Worm (Caenorhabditis elegans) whole organism, L3 larva: ENCODE data around the gene tap-1.

Experiments used
- R02D3.7 ChIP-seq: fragments of 150-350 bp; optimal IDR thresholded peaks from 2 replicates; lab custom pipeline; 2014; ENCODE audit warnings: missing biosample characterization, missing genetic modification characterization
- ZK546.5 ChIP-seq: sonication (generic microtip); optimal IDR thresholded peaks from 2 replicates; lab custom pipeline; 2017; ENCODE audit warnings: missing biosample characterization, missing genetic modification characterization
- aly-2 ChIP-seq: fragments of 150-350 bp; optimal IDR thresholded peaks from 2 replicates; lab custom pipeline; 2014; ENCODE audit warnings: missing biosample characterization, missing genetic modification characterization
- ama-1 ChIP-seq: fragments of 150-350 bp; optimal IDR thresholded peaks from 2 replicates; lab custom pipeline; 2018
- ceh-16 ChIP-seq: sonication (generic microtip); optimal IDR thresholded peaks from 2 replicates; lab custom pipeline; 2017; ENCODE audit warnings: missing biosample characterization, missing genetic modification characterization
- ceh-28 ChIP-seq: fragments of 150-350 bp; optimal IDR thresholded peaks from 2 replicates; lab custom pipeline; 2014; ENCODE audit warnings: missing biosample characterization, missing genetic modification reagents, missing genetic modification characterization
- ceh-82 ChIP-seq: fragments of 150-350 bp; optimal IDR thresholded peaks from 2 replicates; lab custom pipeline; 2014; ENCODE audit warnings: missing biosample characterization, missing genetic modification characterization
- ceh-9 ChIP-seq: sonication (generic microtip); optimal IDR thresholded peaks from 2 replicates; lab custom pipeline; 2018; ENCODE audit warnings: missing biosample characterization, missing genetic modification characterization
- daf-12 ChIP-seq: fragments of 150-350 bp; optimal IDR thresholded peaks from 2 replicates; lab custom pipeline; 2014; ENCODE audit warnings: missing biosample characterization, missing genetic modification reagents, missing genetic modification characterization
- egl-27 ChIP-seq: sonication (generic microtip); optimal IDR thresholded peaks from 4 replicates; lab custom pipeline; 2017; ENCODE audit warnings: missing biosample characterization, missing genetic modification reagents, missing genetic modification characterization
- egl-5 ChIP-seq: fragments of 150-350 bp; optimal IDR thresholded peaks from 2 replicates; lab custom pipeline; 2017; ENCODE audit warnings: missing biosample characterization, missing genetic modification reagents, missing genetic modification characterization, inconsistent platforms
- elt-1 ChIP-seq: fragments of 150-350 bp; optimal IDR thresholded peaks from 2 replicates; lab custom pipeline; 2014; ENCODE audit warnings: missing biosample characterization, missing genetic modification characterization
- elt-2 ChIP-seq: sonication (generic microtip); optimal IDR thresholded peaks from 2 replicates; lab custom pipeline; 2016; ENCODE audit warnings: missing genetic modification reagents, mild to moderate bottlenecking, missing genetic modification characterization, missing compliant biosample characterization
- elt-3 ChIP-seq, 3 experiments: fragments of 150-350 bp in 1 of 3; sonication (generic microtip) in 2 of 3; optimal IDR thresholded peaks; 2 replicates in 2 of 3; 4 replicates in 1 of 3; lab custom pipeline; 2014 to 2017; ENCODE audit warnings: missing biosample characterization in 3 of 3, missing genetic modification characterization in 3 of 3
- eor-1 ChIP-seq, 2 experiments: fragments of 150-350 bp; optimal IDR thresholded peaks; 2 replicates each; lab custom pipeline; 2014 to 2018; ENCODE audit warnings: missing biosample characterization in 2 of 2, missing genetic modification characterization in 2 of 2
- fkh-10 ChIP-seq: sonication (generic microtip); optimal IDR thresholded peaks from 2 replicates; lab custom pipeline; 2017; ENCODE audit warnings: missing biosample characterization, missing genetic modification reagents, missing genetic modification characterization
- fkh-2 ChIP-seq: fragments of 150-350 bp; optimal IDR thresholded peaks from 2 replicates; lab custom pipeline; 2014; ENCODE audit warnings: missing biosample characterization, missing genetic modification reagents, missing genetic modification characterization
- fos-1 ChIP-seq: fragments of 150-350 bp; optimal IDR thresholded peaks from 2 replicates; lab custom pipeline; 2014; ENCODE audit warnings: missing biosample characterization, missing genetic modification characterization
- hmg-11 ChIP-seq: sonication (generic microtip); optimal IDR thresholded peaks from 2 replicates; lab custom pipeline; 2016; ENCODE audit warnings: missing genetic modification characterization, missing compliant biosample characterization
- jun-1 ChIP-seq: fragments of 150-350 bp; optimal IDR thresholded peaks from 2 replicates; lab custom pipeline; 2014; ENCODE audit warnings: missing biosample characterization, missing genetic modification reagents, missing genetic modification characterization
- lin-15B ChIP-seq: fragments of 150-350 bp; optimal IDR thresholded peaks from 2 replicates; lab custom pipeline; 2014; ENCODE audit warnings: missing biosample characterization, missing genetic modification characterization
- lin-39 ChIP-seq: fragments of 150-350 bp; optimal IDR thresholded peaks from 2 replicates; lab custom pipeline; 2018; ENCODE audit warnings: missing biosample characterization, missing genetic modification reagents, missing genetic modification characterization
- lsy-12 ChIP-seq: sonication (generic microtip); optimal IDR thresholded peaks from 2 replicates; lab custom pipeline; 2016; ENCODE audit warnings: mild to moderate bottlenecking, missing genetic modification characterization, missing compliant biosample characterization
- mdl-1 ChIP-seq: fragments of 150-350 bp; optimal IDR thresholded peaks from 2 replicates; lab custom pipeline; 2014; ENCODE audit warnings: missing biosample characterization, missing genetic modification characterization
- mml-1 ChIP-seq: fragments of 150-350 bp; sonication (generic microtip); optimal IDR thresholded peaks from 3 replicates; lab custom pipeline; 2014; ENCODE audit warnings: missing biosample characterization, missing genetic modification characterization
- nfya-1 ChIP-seq: sonication (generic microtip); optimal IDR thresholded peaks from 2 replicates; lab custom pipeline; 2017; ENCODE audit warnings: missing genetic modification characterization, mild to moderate bottlenecking, missing compliant biosample characterization, antibody characterized with exemption, moderate library complexity; ENCODE audit not compliant: insufficient read depth
- nhr-11 ChIP-seq: fragments of 150-350 bp; optimal IDR thresholded peaks from 2 replicates; lab custom pipeline; 2014; ENCODE audit warnings: missing biosample characterization, missing genetic modification characterization
- nhr-12 ChIP-seq: fragments of 150-350 bp; optimal IDR thresholded peaks from 2 replicates; lab custom pipeline; 2014; ENCODE audit warnings: missing biosample characterization, missing genetic modification characterization
- nhr-23 ChIP-seq: fragments of 150-350 bp; optimal IDR thresholded peaks from 2 replicates; lab custom pipeline; 2014; ENCODE audit warnings: missing biosample characterization, missing genetic modification reagents, missing genetic modification characterization
- nhr-237 ChIP-seq: fragments of 150-350 bp; optimal IDR thresholded peaks from 2 replicates; lab custom pipeline; 2014; ENCODE audit warnings: missing biosample characterization, missing genetic modification characterization
- nhr-25 ChIP-seq: sonication (generic microtip); optimal IDR thresholded peaks from 2 replicates; lab custom pipeline; 2017; ENCODE audit warnings: missing biosample characterization, missing genetic modification characterization
- nhr-28 ChIP-seq: fragments of 150-350 bp; optimal IDR thresholded peaks from 2 replicates; lab custom pipeline; 2014; ENCODE audit warnings: missing biosample characterization, missing genetic modification characterization
- nhr-43 ChIP-seq: sonication (generic microtip); optimal IDR thresholded peaks from 2 replicates; lab custom pipeline; 2016; ENCODE audit warnings: mild to moderate bottlenecking, missing genetic modification characterization, missing compliant biosample characterization; ENCODE audit not compliant: poor library complexity, severe bottlenecking
- nhr-67 ChIP-seq: fragments of 150-350 bp; optimal IDR thresholded peaks from 2 replicates; lab custom pipeline; 2014; ENCODE audit warnings: missing biosample characterization, missing genetic modification characterization
- nhr-76 ChIP-seq: fragments of 150-350 bp; sonication (generic microtip); optimal IDR thresholded peaks from 5 replicates; lab custom pipeline; 2014; ENCODE audit warnings: missing biosample characterization, missing genetic modification characterization
- nhr-77 ChIP-seq: fragments of 150-350 bp; optimal IDR thresholded peaks from 2 replicates; lab custom pipeline; 2014; ENCODE audit warnings: missing biosample characterization, missing genetic modification characterization
- pha-4 ChIP-seq: fragments of 150-350 bp; optimal IDR thresholded peaks from 2 replicates; lab custom pipeline; 2014; ENCODE audit warnings: missing biosample characterization, missing genetic modification reagents, missing genetic modification characterization
- pqm-1 ChIP-seq: fragments of 150-350 bp; optimal IDR thresholded peaks from 2 replicates; lab custom pipeline; 2017; ENCODE audit warnings: missing biosample characterization, missing genetic modification characterization, inconsistent platforms
- sea-2 ChIP-seq: fragments of 150-350 bp; sonication (generic microtip); optimal IDR thresholded peaks from 4 replicates; lab custom pipeline; 2014; ENCODE audit warnings: missing biosample characterization, missing genetic modification reagents, missing genetic modification characterization
- skn-1 ChIP-seq: fragments of 150-350 bp; optimal IDR thresholded peaks from 2 replicates; lab custom pipeline; 2014; ENCODE audit warnings: missing biosample characterization, missing genetic modification characterization
- snpc-4 ChIP-seq: fragments of 150-350 bp; optimal IDR thresholded peaks from 2 replicates; lab custom pipeline; 2014; ENCODE audit warnings: missing biosample characterization, missing genetic modification characterization
- tbx-2 ChIP-seq: sonication (generic microtip); optimal IDR thresholded peaks from 2 replicates; lab custom pipeline; 2016; ENCODE audit warnings: mild to moderate bottlenecking, missing genetic modification characterization, missing compliant biosample characterization
- unc-39 ChIP-seq: sonication (generic microtip); optimal IDR thresholded peaks from 4 replicates; lab custom pipeline; 2017; ENCODE audit warnings: missing biosample characterization, missing genetic modification characterization
- unc-62 ChIP-seq: fragments of 150-350 bp; sonication (generic microtip); optimal IDR thresholded peaks from 4 replicates; lab custom pipeline; 2014; ENCODE audit warnings: missing biosample characterization, missing genetic modification reagents, missing genetic modification characterization
- zag-1 ChIP-seq: fragments of 150-350 bp; optimal IDR thresholded peaks from 2 replicates; lab custom pipeline; 2014; ENCODE audit warnings: missing biosample characterization, missing genetic modification characterization
- ztf-11 ChIP-seq: fragments of 150-350 bp; optimal IDR thresholded peaks from 2 replicates; lab custom pipeline; 2014; ENCODE audit warnings: missing biosample characterization, missing genetic modification characterization
- ztf-4 ChIP-seq: fragments of 150-350 bp; optimal IDR thresholded peaks from 2 replicates; lab custom pipeline; 2014; ENCODE audit warnings: missing biosample characterization, missing genetic modification characterization

The tap-1 gene

DNA sequence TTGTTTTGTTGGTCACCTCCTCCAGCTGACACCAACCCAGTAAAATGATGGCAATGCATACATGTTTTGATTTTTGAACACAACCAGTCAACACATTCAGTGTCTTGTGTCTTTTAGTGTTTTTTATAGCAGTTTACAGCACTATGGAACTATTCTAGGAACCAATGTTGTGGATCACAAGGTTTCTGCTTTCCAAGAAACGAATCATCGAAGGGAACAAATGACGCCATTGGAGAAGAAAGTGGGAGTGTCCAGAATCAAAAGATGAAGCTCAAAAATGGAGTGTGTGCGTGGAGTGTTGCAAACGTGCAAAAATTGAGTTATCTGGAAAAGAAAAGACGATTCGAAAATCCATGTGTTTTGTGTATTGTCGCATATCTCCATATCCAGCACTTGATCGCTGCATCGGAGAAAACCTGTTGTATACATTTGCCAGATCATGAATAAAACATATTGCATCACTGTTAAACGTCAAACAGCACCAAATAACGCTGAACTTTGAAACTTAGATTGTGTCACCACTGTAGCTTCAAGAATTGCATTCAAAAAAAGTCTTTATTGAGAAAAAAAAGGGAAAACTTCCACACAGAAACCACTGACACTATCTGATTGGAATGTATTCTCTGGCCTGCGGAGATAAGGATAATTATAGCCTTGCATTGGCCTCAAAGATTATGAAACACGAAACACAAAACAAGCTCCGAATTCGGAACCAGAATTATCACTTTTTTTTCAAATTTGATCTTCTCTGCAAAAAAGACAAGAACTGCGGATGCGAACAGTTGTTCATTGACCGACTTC is 26.9 kb upstream of the tap-1 start:
- TF ChIP-seq snpc-4 (tag; lab: Kevin White, UChicago) (no peak), nhr-67 (tag; lab: Kevin White, UChicago) (no peak), nhr-28 (tag; lab: Kevin White, UChicago) (no peak), sea-2 (no peak), tbx-2 (tag; lab: Kevin White, UChicago) (no peak), fkh-10 (GFP tag; lab: Kevin White, UChicago) (peak; percentile 92), mdl-1 (tag; lab: Kevin White, UChicago) (no peak), elt-2 (tag; lab: Kevin White, UChicago) (peak; percentile 55), pha-4 (tag; lab: Kevin White, UChicago) (no peak), nhr-77 (tag; lab: Kevin White, UChicago) (no peak), nfya-1 (tag; lab: Kevin White, UChicago) (peak; percentile 63), eor-1 (tag; optimal IDR thresholded peaks at IDR 0.05; lab: Kevin White, UChicago) (no peak), nhr-25 (no peak), elt-3 (tag; optimal IDR thresholded peaks at IDR 0.05; lab: Kevin White, UChicago) (peak in 2 of 3 experiments; percentile 41 to 79), nhr-12 (tag; lab: Kevin White, UChicago) (no peak), aly-2 (no peak), ceh-28 (no peak), daf-12 (tag; lab: Kevin White, UChicago) (no peak), ztf-11 (no peak), nhr-237 (tag; lab: Kevin White, UChicago) (no peak), hmg-11 (tag; lab: Kevin White, UChicago) (no peak), nhr-11 (peak; percentile 93), ama-1 (lab: Kevin White, UChicago) (no peak), zag-1 (tag; lab: Kevin White, UChicago) (no peak), ZK546.5 (tag; lab: Kevin White, UChicago) (no peak), unc-62 (GFP tag; lab: Kevin White, UChicago) (no peak), egl-5 (tag; lab: Kevin White, UChicago) (no peak), ztf-4 (no peak), ceh-9 (tag; lab: Kevin White, UChicago) (no peak), fkh-2 (tag; lab: Kevin White, UChicago) (no peak), nhr-43 (peak; percentile 85), unc-39 (no peak), pqm-1 (peak; percentile 19), elt-1 (peak; percentile 70), lsy-12 (tag; lab: Kevin White, UChicago) (no peak), fos-1 (tag; lab: Kevin White, UChicago) (no peak), nhr-76 (tag; lab: Kevin White, UChicago) (no peak), jun-1 (tag; lab: Kevin White, UChicago) (peak; percentile 73), lin-39 (tag; lab: Kevin White, UChicago) (no peak), ceh-16 (tag; lab: Kevin White, UChicago) (no peak), ceh-82 (tag; lab: Kevin White, UChicago) (no peak), mml-1 (tag; lab: Kevin White, UChicago) (no peak), nhr-23 (peak; percentile 6), skn-1 (tag; lab: Kevin White, UChicago) (no peak), egl-27 (tag; lab: Kevin White, UChicago) (no peak), R02D3.7 (tag; lab: Kevin White, UChicago) (no peak), lin-15B (tag; lab: Kevin White, UChicago) (no peak)
